Worm (Caenorhabditis elegans): ENCODE data around the gene R05H11.2.
A peak's percentile ranks its signal among the peaks of the same experiment; 100 is the strongest.

R05H11.2 gene

DNA sequence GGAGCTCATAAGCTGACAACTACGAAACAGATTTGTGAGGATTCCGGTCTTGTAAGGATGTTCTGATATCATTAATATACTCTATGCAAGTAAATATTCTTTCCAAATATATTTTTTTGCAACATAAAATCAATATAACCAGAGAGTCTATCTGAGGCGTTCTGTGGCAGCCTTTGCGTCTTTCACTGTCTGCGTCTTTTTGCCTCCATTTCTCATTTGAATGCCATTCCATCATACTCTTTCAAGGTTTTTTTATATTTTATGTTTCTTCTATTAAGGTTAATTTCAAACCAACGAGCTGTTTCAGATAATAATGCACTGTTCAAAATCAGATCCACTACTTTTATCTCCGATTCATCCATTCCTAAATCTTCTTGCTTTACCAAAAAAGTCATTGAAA, 2.8 kb upstream of the R05H11.2 start, which contains the start of gene R05H11.1:
TSS of gene R05H11.1 (plus strand) at position 301 of the 400 bp plus-strand sequence.
- no peak for TF ChIP-seq nhr-20 (tag; optimal IDR thresholded peaks at IDR 0.05)
- no peak for TF ChIP-seq fkh-10 (GFP tag; optimal IDR thresholded peaks at IDR 0.05)
- TF ChIP-seq snu-23 (GFP tag; optimal IDR thresholded peaks at IDR 0.05) = no peak
- peak; percentile 7 for TF ChIP-seq lin-14 (GFP tag; optimal IDR thresholded peaks at IDR 0.05)
- TF ChIP-seq hlh-17 (GFP tag; optimal IDR thresholded peaks at IDR 0.05; ENCODE audit: borderline replicate concordance) = no peak
- TF ChIP-seq jun-1 (tag; optimal IDR thresholded peaks at IDR 0.05) = no peak
- no peak for TF ChIP-seq F16B12.6 (tag; optimal IDR thresholded peaks at IDR 0.05)
- TF ChIP-seq fos-1 (tag; optimal IDR thresholded peaks at IDR 0.05) = no peak

DNA sequence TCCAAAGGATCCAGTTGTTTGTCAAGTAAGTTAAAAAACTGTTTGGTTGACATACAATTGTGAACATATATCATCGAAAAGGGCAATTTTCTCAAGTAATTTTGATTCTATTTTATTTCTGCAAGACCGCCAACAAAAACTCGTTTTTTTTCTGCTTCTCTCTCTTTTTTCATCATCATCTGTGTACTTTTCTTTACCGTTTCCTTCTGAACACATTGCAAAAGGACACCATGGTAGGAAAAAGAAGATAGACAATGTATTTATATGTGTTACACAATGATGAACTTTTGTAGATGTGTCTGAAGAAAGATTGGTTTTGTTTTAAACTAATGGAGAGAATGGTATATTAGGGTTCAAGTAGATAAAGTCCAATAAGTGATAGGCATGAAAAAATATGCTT, 809 bp downstream of the R05H11.2 start:
- TF ChIP-seq lsy-2 (tag; optimal IDR thresholded peaks at IDR 0.05) (peak in 1 of 2 experiments; percentile 4), C34B4.2 (tag; optimal IDR thresholded peaks at IDR 0.05) (no peak), hlh-17 (GFP tag; optimal IDR thresholded peaks at IDR 0.05; ENCODE audit: borderline replicate concordance) (no peak), pag-3 (tag; optimal IDR thresholded peaks at IDR 0.05; ENCODE audit: borderline replicate concordance, insufficient read depth) (no peak), pax-3 (tag; optimal IDR thresholded peaks at IDR 0.05) (no peak), lin-35 (GFP tag; optimal IDR thresholded peaks at IDR 0.05) (no peak), aha-1 (tag; optimal IDR thresholded peaks at IDR 0.05) (no peak), ztf-11 (tag; optimal IDR thresholded peaks at IDR 0.05) (no peak), lin-39 (tag; optimal IDR thresholded peaks at IDR 0.05) (no peak), ces-1 (GFP tag; optimal IDR thresholded peaks at IDR 0.05) (no peak), grh-1 (GFP tag; IDR thresholded peaks at IDR 0.05) (0 out of 2 replicates have a peak, but pooled peaks have one; percentile 14), dsc-1 (tag; optimal IDR thresholded peaks at IDR 0.05) (no peak), lin-15B (tag; optimal IDR thresholded peaks at IDR 0.05) (no peak), unc-86 (tag; optimal IDR thresholded peaks at IDR 0.05) (no peak), fkh-4 (tag; optimal IDR thresholded peaks at IDR 0.05; ENCODE audit: borderline replicate concordance) (no peak), lin-14 (GFP tag; optimal IDR thresholded peaks at IDR 0.05) (peak; percentile 39), zag-1 (tag; optimal IDR thresholded peaks at IDR 0.05) (no peak), ceh-63 (GFP tag; optimal IDR thresholded peaks at IDR 0.05) (no peak), fkh-8 (tag; optimal IDR thresholded peaks at IDR 0.05) (no peak), vab-15 (tag; optimal IDR thresholded peaks at IDR 0.05) (no peak), nhr-237 (tag; optimal IDR thresholded peaks at IDR 0.05) (no peak), unc-98 (GFP tag; IDR thresholded peaks at IDR 0.05) (no peak), nhr-28 (tag; optimal IDR thresholded peaks at IDR 0.05) (no peak)

DNA sequence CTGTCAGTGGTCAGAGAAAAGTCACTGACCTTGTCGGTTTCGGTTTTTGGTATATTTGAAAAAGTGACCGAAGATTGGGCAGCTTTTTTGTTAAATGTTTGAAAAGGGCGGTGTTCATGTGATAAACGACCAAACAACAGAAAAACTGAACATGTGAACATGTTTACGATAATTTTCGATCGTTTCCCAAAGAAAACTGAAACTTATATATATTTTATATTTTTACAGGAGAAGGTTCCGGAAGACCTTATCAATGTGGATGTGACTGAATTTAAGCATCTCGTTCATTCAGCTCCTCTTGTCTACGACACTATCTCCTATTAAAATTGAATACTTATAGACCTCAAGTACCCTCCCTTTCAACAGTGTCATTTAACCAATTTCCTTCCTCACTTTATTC, 1.6 kb downstream of the R05H11.2 start:
- peak; percentile 3 for TF ChIP-seq nhr-71 (tag; optimal IDR thresholded peaks at IDR 0.05)
- TF ChIP-seq fkh-4 (tag; optimal IDR thresholded peaks at IDR 0.05; ENCODE audit: borderline replicate concordance) = no peak
- TF ChIP-seq lin-14 (GFP tag; optimal IDR thresholded peaks at IDR 0.05) = peak; percentile 19
- TF ChIP-seq dpl-1 (GFP tag; optimal IDR thresholded peaks at IDR 0.05) = peak in 1 of 3 experiments; percentile 8
- TF ChIP-seq nhr-85 (tag) = peak; percentile 70

DNA sequence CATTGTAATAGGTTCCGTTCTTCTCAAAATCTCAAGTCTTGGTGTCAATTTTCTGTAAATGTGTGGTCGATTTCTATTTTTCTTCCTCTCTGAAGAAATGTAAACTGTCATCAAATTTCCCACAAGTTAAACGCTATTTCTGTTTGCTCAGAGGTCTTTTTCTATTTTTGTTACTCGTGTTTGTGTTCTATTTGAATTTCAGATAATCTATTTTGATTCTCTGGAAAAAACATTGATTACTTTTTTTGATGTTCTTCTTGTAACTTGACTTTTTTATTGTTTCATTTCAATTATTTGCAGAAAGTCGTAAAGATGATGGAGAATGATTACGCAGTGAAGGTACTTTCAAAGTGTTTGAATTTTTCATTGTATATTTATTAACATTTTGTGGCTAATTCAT, 4.4 kb downstream of the R05H11.2 start, which contains the start of gene lim-8:
TSS of gene lim-8 (plus strand) at position 301 of the 400 bp plus-strand sequence.
- no peak for TF ChIP-seq ama-1 (optimal IDR thresholded peaks at IDR 0.05)

DNA sequence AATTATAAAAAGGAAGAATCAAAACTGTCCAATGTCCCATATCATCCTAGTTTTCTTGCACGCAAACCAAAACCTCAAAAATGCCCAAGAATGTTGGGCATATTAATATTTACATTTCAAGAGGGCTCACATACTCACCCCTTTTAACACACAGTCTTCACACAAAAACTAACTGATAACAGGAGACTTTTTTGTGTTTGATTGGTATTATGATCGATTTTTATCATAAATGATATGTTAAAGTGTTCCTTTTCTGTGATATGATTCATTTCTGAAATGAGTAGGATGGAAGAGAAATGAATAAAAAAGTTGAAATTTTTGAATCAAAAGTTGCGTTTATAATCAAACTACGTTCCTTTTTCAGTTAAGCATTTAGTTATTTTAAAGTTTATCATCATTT, 5.0 kb downstream of the R05H11.2 start:
- TF ChIP-seq lin-13 (GFP tag; optimal IDR thresholded peaks at IDR 0.05) (no peak), vab-15 (tag; optimal IDR thresholded peaks at IDR 0.05) (no peak), elt-2 (tag; optimal IDR thresholded peaks at IDR 0.05) (peak; percentile 47), snpc-4 (tag; optimal IDR thresholded peaks at IDR 0.05) (no peak)

Data from whole organism, L1 larva.